Worm (Caenorhabditis elegans) whole organism, L2 larva: ENCODE results near the gene nspf-3.
"Not testable (repeated sequence)": the region's sequence is repeated elsewhere in the genome, so short reads cannot be mapped to it uniquely, and the experiment has no call there.

Experiments used
- ceh-82 ChIP-seq: fragments of 150-350 bp; optimal IDR thresholded peaks from 2 replicates; lab custom pipeline; 2014; ENCODE audit warnings: missing biosample characterization, missing genetic modification characterization
- fos-1 ChIP-seq: fragments of 150-350 bp; optimal IDR thresholded peaks from 2 replicates; lab custom pipeline; 2014; ENCODE audit warnings: missing biosample characterization, missing genetic modification characterization
- mdl-1 ChIP-seq, 2 experiments: fragments of 150-350 bp in 1 of 2; sonication (generic microtip) in 1 of 2; optimal IDR thresholded peaks; 2 replicates each; lab custom pipeline; 2017; ENCODE audit warnings: missing biosample characterization in 2 of 2, missing genetic modification characterization in 2 of 2
- nhr-12 ChIP-seq: fragments of 150-350 bp; optimal IDR thresholded peaks from 2 replicates; lab custom pipeline; 2014; ENCODE audit warnings: missing biosample characterization, missing genetic modification characterization
- nhr-129 ChIP-seq: fragments of 150-350 bp; optimal IDR thresholded peaks from 2 replicates; lab custom pipeline; 2014; ENCODE audit warnings: missing biosample characterization, missing genetic modification characterization
- nhr-25 ChIP-seq: fragments of 150-350 bp; sonication (generic microtip); optimal IDR thresholded peaks from 3 replicates; lab custom pipeline; 2014; ENCODE audit warnings: missing biosample characterization, missing genetic modification characterization
- nhr-6 ChIP-seq: fragments of 150-350 bp; optimal IDR thresholded peaks from 2 replicates; lab custom pipeline; 2014; ENCODE audit warnings: missing biosample characterization, missing genetic modification characterization
- nhr-77 ChIP-seq: fragments of 150-350 bp; optimal IDR thresholded peaks from 2 replicates; lab custom pipeline; 2014; ENCODE audit warnings: missing biosample characterization, missing genetic modification characterization
- snpc-4 ChIP-seq: fragments of 150-350 bp; optimal IDR thresholded peaks from 2 replicates; lab custom pipeline; 2014; ENCODE audit warnings: missing biosample characterization, missing genetic modification characterization

- not testable (repeated sequence) for TF ChIP-seq fos-1; snpc-4 (tag; lab: Kevin White, UChicago); nhr-25; nhr-77 (tag; lab: Kevin White, UChicago); ceh-82 (tag; lab: Kevin White, UChicago); nhr-12 (tag; lab: Kevin White, UChicago); nhr-6 (tag; lab: Kevin White, UChicago); nhr-129 (tag; lab: Kevin White, UChicago); mdl-1 (tag; optimal IDR thresholded peaks at IDR 0.05; lab: Kevin White, UChicago)
Observed at ce11 chrII:2646756-2647155, 43.2 kb downstream of the nspf-3 start, which contains the start of gene F22E5.12.
